Fruit fly (Drosophila melanogaster) whole organism, embryonic: ENCODE data around the gene Snm1.

Experiments
- Abd-B ChIP-seq: fragments of 200-800 bp; sonication (Bioruptor generic); optimal IDR thresholded peaks from 2 replicates; lab custom pipeline; 2018; ENCODE audit warnings: missing biosample characterization, mild to moderate bottlenecking, missing genetic modification characterization, moderate library complexity
- B-H1 ChIP-seq: fragments of 200-800 bp; sonication (Bioruptor generic); IDR thresholded peaks from 3 replicates; pipeline ENCODE4 v1.3.6; 2022; ENCODE audit warnings: missing biosample characterization, missing genetic modification characterization
- CG10209 ChIP-seq: fragments of 200-800 bp; sonication (Bioruptor generic); optimal IDR thresholded peaks from 3 replicates; lab custom pipeline; 2017; ENCODE audit warnings: missing biosample characterization, mild to moderate bottlenecking, missing genetic modification characterization, missing genetic modification reagents
- CG10366 ChIP-seq: fragments of 200-800 bp; sonication (Bioruptor generic); IDR thresholded peaks from 2 replicates; pipeline ENCODE4 v1.3.6; 2022; ENCODE audit warnings: missing biosample characterization, missing genetic modification characterization
- CG10565 ChIP-seq: fragments of 200-800 bp; sonication (Bioruptor generic); optimal IDR thresholded peaks from 3 replicates; lab custom pipeline; 2016; ENCODE audit warnings: missing biosample characterization, mild to moderate bottlenecking, missing genetic modification characterization
- CG11085 ChIP-seq: fragments of 200-800 bp; sonication (Bioruptor generic); IDR thresholded peaks from 2 replicates; pipeline ENCODE4 v1.3.6; 2022; ENCODE audit warnings: missing biosample characterization, missing genetic modification characterization
- CG11695 ChIP-seq: fragments of 200-800 bp; sonication (Bioruptor generic); IDR thresholded peaks from 3 replicates; pipeline ENCODE4 v1.3.6; 2022; ENCODE audit warnings: missing biosample characterization, missing genetic modification characterization
- CG13123 ChIP-seq: fragments of 200-800 bp; sonication (Bioruptor generic); optimal IDR thresholded peaks from 2 replicates; lab custom pipeline; 2016; ENCODE audit warnings: missing biosample characterization, missing genetic modification characterization
- CG15011 ChIP-seq: fragments of 200-800 bp; sonication (Bioruptor generic); optimal IDR thresholded peaks from 3 replicates; lab custom pipeline; 2018; ENCODE audit warnings: missing biosample characterization, mild to moderate bottlenecking, missing genetic modification characterization
- CG1529 ChIP-seq: fragments of 200-800 bp; sonication (Bioruptor generic); optimal IDR thresholded peaks from 3 replicates; lab custom pipeline; 2018; ENCODE audit warnings: missing biosample characterization, missing genetic modification characterization
- CG1647 ChIP-seq: fragments of 200-800 bp; sonication (Bioruptor generic); optimal IDR thresholded peaks from 3 replicates; lab custom pipeline; 2016; ENCODE audit warnings: missing biosample characterization, missing genetic modification characterization
- CG16815 ChIP-seq: fragments of 200-800 bp; sonication (Bioruptor generic); optimal IDR thresholded peaks from 3 replicates; lab custom pipeline; 2017; ENCODE audit warnings: missing biosample characterization, mild to moderate bottlenecking, missing genetic modification characterization
- CG2199 ChIP-seq: fragments of 200-800 bp; sonication (Bioruptor generic); IDR thresholded peaks from 3 replicates; pipeline ENCODE4 v1.3.6; 2022; ENCODE audit warnings: missing biosample characterization, missing genetic modification characterization
- CG2678 ChIP-seq: fragments of 200-800 bp; sonication (Bioruptor generic); optimal IDR thresholded peaks from 3 replicates; lab custom pipeline; 2019; ENCODE audit warnings: missing biosample characterization, mild to moderate bottlenecking, missing genetic modification characterization, moderate library complexity
- CG2712 ChIP-seq: fragments of 200-800 bp; optimal IDR thresholded peaks from 3 replicates; lab custom pipeline; 2019; ENCODE audit warnings: missing biosample characterization, mild to moderate bottlenecking, missing genetic modification characterization, moderate library complexity
- CG32532 ChIP-seq: fragments of 200-800 bp; sonication (Bioruptor generic); IDR thresholded peaks from 2 replicates; pipeline ENCODE4 v1.3.6; 2022; ENCODE audit warnings: missing biosample characterization, missing genetic modification characterization
- CG34224 ChIP-seq: fragments of 200-800 bp; sonication (Bioruptor generic); IDR thresholded peaks from 3 replicates; pipeline ENCODE4 v1.3.6; 2022; ENCODE audit warnings: missing biosample characterization, missing genetic modification characterization; ENCODE audit not compliant: partially characterized antibody
- CG34376 ChIP-seq: fragments of 200-800 bp; sonication (Bioruptor generic); optimal IDR thresholded peaks from 2 replicates; lab custom pipeline; 2018; ENCODE audit warnings: missing biosample characterization, mild to moderate bottlenecking, missing genetic modification characterization
- CG4282 ChIP-seq: fragments of 200-800 bp; sonication (Bioruptor generic); optimal IDR thresholded peaks from 2 replicates; lab custom pipeline; 2016; ENCODE audit warnings: missing biosample characterization, missing genetic modification characterization
- CG4328 ChIP-seq: fragments of 200-800 bp; sonication (Bioruptor generic); optimal IDR thresholded peaks from 3 replicates; lab custom pipeline; 2017; ENCODE audit warnings: missing biosample characterization, missing genetic modification reagents, missing genetic modification characterization
- CG6254 ChIP-seq: fragments of 200-800 bp; sonication (Bioruptor generic); optimal IDR thresholded peaks from 3 replicates; lab custom pipeline; 2017; ENCODE audit warnings: mild to moderate bottlenecking, missing biosample characterization, missing genetic modification reagents, missing genetic modification characterization
- CG6654 ChIP-seq: fragments of 200-800 bp; sonication (Bioruptor generic); optimal IDR thresholded peaks from 2 replicates; lab custom pipeline; 2017; ENCODE audit warnings: missing biosample characterization, mild to moderate bottlenecking, missing genetic modification characterization
- CG7786 ChIP-seq: fragments of 200-800 bp; sonication (Bioruptor generic); optimal IDR thresholded peaks from 2 replicates; lab custom pipeline; 2016; ENCODE audit warnings: missing biosample characterization, missing genetic modification characterization
- CoRest ChIP-seq: fragments of 200-800 bp; sonication (Bioruptor generic); optimal IDR thresholded peaks from 3 replicates; lab custom pipeline; 2018; ENCODE audit warnings: missing biosample characterization, mild to moderate bottlenecking, missing genetic modification characterization, moderate library complexity
- E2f1 ChIP-seq: fragments of 200-800 bp; sonication (Bioruptor generic); IDR thresholded peaks from 2 replicates; pipeline ENCODE4 v1.3.6; 2022; ENCODE audit warnings: missing biosample characterization, missing genetic modification characterization
- H15 ChIP-seq: fragments of 200-800 bp; sonication (Bioruptor generic); IDR thresholded peaks from 3 replicates; pipeline ENCODE4 v1.3.6; 2022; ENCODE audit warnings: missing biosample characterization, missing genetic modification characterization
- Hmr ChIP-seq: fragments of 200-800 bp; sonication (Bioruptor generic); optimal IDR thresholded peaks from 3 replicates; lab custom pipeline; 2017; ENCODE audit warnings: mild to moderate bottlenecking, missing biosample characterization, missing genetic modification reagents, missing genetic modification characterization
- Hr78 ChIP-seq, 2 experiments: fragments of 200-800 bp in 1 of 2; fragments of >200 bp in 1 of 2; sonication (Bioruptor generic) in 1 of 2; optimal IDR thresholded peaks; 2 replicates each; lab custom pipeline; 2017 to 2019; ENCODE audit warnings: missing biosample characterization in 2 of 2, missing genetic modification characterization in 2 of 2, mild to moderate bottlenecking in 1 of 2, moderate library complexity in 1 of 2
- NFAT ChIP-seq: fragments of 200-800 bp; sonication (Bioruptor generic); IDR thresholded peaks from 2 replicates; pipeline ENCODE4 v1.3.6; 2022; ENCODE audit warnings: missing biosample characterization, missing genetic modification characterization
- Optix ChIP-seq: fragments of 200-800 bp; sonication (Bioruptor generic); IDR thresholded peaks from 3 replicates; pipeline ENCODE4 v1.3.6; 2022; ENCODE audit warnings: missing biosample characterization, missing genetic modification characterization
- PHDP ChIP-seq: fragments of 200-800 bp; sonication (Bioruptor generic); optimal IDR thresholded peaks from 3 replicates; lab custom pipeline; 2018; ENCODE audit warnings: missing biosample characterization, mild to moderate bottlenecking, missing genetic modification characterization, moderate library complexity
- Vsx1 ChIP-seq: fragments of 200-800 bp; sonication (Bioruptor generic); optimal IDR thresholded peaks from 2 replicates; lab custom pipeline; 2017; ENCODE audit warnings: missing biosample characterization, mild to moderate bottlenecking, missing genetic modification characterization, missing genetic modification reagents
- br ChIP-seq: fragments of >200 bp; optimal IDR thresholded peaks from 2 replicates; lab custom pipeline; 2017
- cato ChIP-seq: fragments of 200-800 bp; sonication (Bioruptor generic); optimal IDR thresholded peaks from 2 replicates; lab custom pipeline; 2016; ENCODE audit warnings: missing biosample characterization, missing genetic modification characterization, borderline replicate concordance
- cg ChIP-seq: fragments of 200-800 bp; sonication (Bioruptor generic); optimal IDR thresholded peaks from 3 replicates; lab custom pipeline; 2019; ENCODE audit warnings: missing biosample characterization, mild to moderate bottlenecking, missing genetic modification characterization, moderate library complexity
- corto ChIP-seq: fragments of 200-800 bp; sonication (Bioruptor generic); optimal IDR thresholded peaks from 2 replicates; lab custom pipeline; 2016; ENCODE audit warnings: missing biosample characterization, mild to moderate bottlenecking, missing genetic modification characterization, moderate library complexity
- eve ChIP-seq, 2 experiments: fragments of >200 bp; optimal IDR thresholded peaks; 2 replicates each; lab custom pipeline; 2017; ENCODE audit warnings: missing biosample characterization in 2 of 2, missing genetic modification characterization in 2 of 2
- exex ChIP-seq: fragments of 200-800 bp; sonication (Bioruptor generic); optimal IDR thresholded peaks from 4 replicates; lab custom pipeline; 2018; ENCODE audit warnings: missing biosample characterization, mild to moderate bottlenecking, missing genetic modification characterization, moderate library complexity
- fd96Cb ChIP-seq: fragments of 200-800 bp; sonication (Bioruptor generic); optimal IDR thresholded peaks from 2 replicates; lab custom pipeline; 2018; ENCODE audit warnings: missing biosample characterization, mild to moderate bottlenecking, missing genetic modification characterization, moderate library complexity
- odd ChIP-seq: fragments of 200-800 bp; sonication (Bioruptor generic); optimal IDR thresholded peaks from 2 replicates; lab custom pipeline; 2017; ENCODE audit warnings: missing biosample characterization, mild to moderate bottlenecking, missing genetic modification characterization
- pb ChIP-seq: fragments of 200-800 bp; sonication (Bioruptor generic); optimal IDR thresholded peaks from 3 replicates; lab custom pipeline; 2016; ENCODE audit warnings: missing biosample characterization, missing genetic modification characterization
- prd ChIP-seq, 3 experiments: fragments of >200 bp in 2 of 3; fragments of 200-800 bp in 1 of 3; sonication (Bioruptor generic) in 1 of 3; optimal IDR thresholded peaks in 2 of 3; IDR thresholded peaks in 1 of 3; 2 replicates in 2 of 3; 3 replicates in 1 of 3; pipeline versions ENCODE4 v1.3.6 to Lab custom; 2017 to 2022; ENCODE audit warnings: missing biosample characterization in 1 of 3, missing genetic modification characterization in 1 of 3
- row ChIP-seq: fragments of 200-800 bp; sonication (Bioruptor generic); IDR thresholded peaks from 3 replicates; pipeline ENCODE4 v1.3.6; 2022; ENCODE audit warnings: missing biosample characterization, missing genetic modification characterization
- sens ChIP-seq: fragments of 200-800 bp; sonication (Bioruptor generic); peaks from one replicate; lab custom pipeline; 2016; ENCODE audit warnings: missing biosample characterization, missing genetic modification characterization
- sima ChIP-seq: fragments of 200-800 bp; sonication (Bioruptor generic); optimal IDR thresholded peaks from 2 replicates; lab custom pipeline; 2016; ENCODE audit warnings: missing biosample characterization, missing genetic modification characterization
- sna ChIP-seq: fragments of 200-800 bp; sonication (Bioruptor generic); IDR thresholded peaks from 2 replicates; pipeline ENCODE4 v1.3.6; 2022; ENCODE audit warnings: missing biosample characterization, missing genetic modification characterization; ENCODE audit not compliant: partially characterized antibody
- ssp ChIP-seq: fragments of 200-800 bp; sonication (Bioruptor generic); IDR thresholded peaks from 2 replicates; pipeline ENCODE4 v1.3.6; 2022; ENCODE audit warnings: missing biosample characterization, missing genetic modification characterization
- trem ChIP-seq: fragments of 200-800 bp; optimal IDR thresholded peaks from 3 replicates; lab custom pipeline; 2019; ENCODE audit warnings: missing biosample characterization, mild to moderate bottlenecking, missing genetic modification characterization, moderate library complexity
- ttk ChIP-seq: fragments of 200-800 bp; sonication (Bioruptor generic); IDR thresholded peaks from 2 replicates; pipeline ENCODE4 v2.1.2; 2022; ENCODE audit warnings: missing biosample characterization, missing genetic modification characterization
- twi ChIP-seq: fragments of 200-800 bp; optimal IDR thresholded peaks from 2 replicates; lab custom pipeline; 2019; ENCODE audit warnings: missing biosample characterization, mild to moderate bottlenecking, missing genetic modification characterization, moderate library complexity
- usp ChIP-seq: fragments of >200 bp; optimal IDR thresholded peaks from 2 replicates; lab custom pipeline; 2017; ENCODE audit warnings: missing biosample characterization, missing genetic modification characterization
- yki ChIP-seq: fragments of >200 bp; optimal IDR thresholded peaks from 3 replicates; lab custom pipeline; 2018

The Snm1 gene

dm6 chr3R:5564775-5565190, 9.9 kb downstream of the Snm1 start, which contains the start of the genes CG14671 and CG12746 (continued):
- TF ChIP-seq eve (GFP tag; optimal IDR thresholded peaks at IDR 0.05; lab: Kevin White, UChicago) = no peak
- no peak for TF ChIP-seq CG1647 (GFP tag; lab: Kevin White, UChicago)
- 0 out of 3 replicates have a peak, but pooled peaks have one; percentile 17 for TF ChIP-seq row (GFP tag; lab: Robert Waterston, UW)
- TF ChIP-seq odd (GFP tag; lab: Kevin White, UChicago) = no peak
- no peak for TF ChIP-seq B-H1 (GFP tag; lab: Robert Waterston, UW)
- TF ChIP-seq sna (GFP tag; lab: Robert Waterston, UW) = no peak
- no peak for TF ChIP-seq CG16815 (GFP tag; lab: Kevin White, UChicago)
- TF ChIP-seq CG32532 (GFP tag; lab: Robert Waterston, UW) = no peak
- TF ChIP-seq ttk = no peak
- TF ChIP-seq fd96Cb (tag; lab: Kevin White, UChicago) = no peak
- no peak for TF ChIP-seq Optix
- TF ChIP-seq Abd-B (GFP tag; lab: Kevin White, UChicago) = no peak
- no peak for TF ChIP-seq Hmr (GFP tag; lab: Kevin White, UChicago)
- TF ChIP-seq pb = no peak
- TF ChIP-seq CG10209 (GFP tag; lab: Kevin White, UChicago) = no peak
- TF ChIP-seq NFAT (GFP tag; lab: Robert Waterston, UW) = no peak
- TF ChIP-seq corto = no peak
- TF ChIP-seq CG11695 (GFP tag; lab: Robert Waterston, UW) = no peak
- TF ChIP-seq twi = no peak
- no peak for TF ChIP-seq ssp (GFP tag; lab: Robert Waterston, UW)
- TF ChIP-seq cato (GFP tag; lab: Kevin White, UChicago) = no peak
- peak; percentile 31 for TF ChIP-seq CG34376
- TF ChIP-seq CG1529 (GFP tag; lab: Kevin White, UChicago) = no peak
- TF ChIP-seq CG2199 (GFP tag; lab: Robert Waterston, UW) = no peak
- peak; percentile 13 for TF ChIP-seq CoRest
- peak; percentile 23 for TF ChIP-seq exex
- no peak for TF ChIP-seq yki (lab: Kevin White, UChicago)
- no peak for TF ChIP-seq CG6254
- no peak for TF ChIP-seq cg
- TF ChIP-seq CG10565 (GFP tag; lab: Kevin White, UChicago) = no peak
- TF ChIP-seq CG13123 (GFP tag; lab: Kevin White, UChicago) = no peak
- TF ChIP-seq PHDP = no peak
- no peak for TF ChIP-seq E2f1 (GFP tag; lab: Robert Waterston, UW)
- no peak for TF ChIP-seq CG4282 (GFP tag; lab: Kevin White, UChicago)
- TF ChIP-seq CG2678 (tag; lab: Kevin White, UChicago) = no peak
- TF ChIP-seq usp (GFP tag; lab: Kevin White, UChicago) = no peak
- TF ChIP-seq Vsx1 = no peak
- no peak for TF ChIP-seq CG11085 (GFP tag; lab: Robert Waterston, UW)
- 0 out of 3 replicates have a peak, but pooled peaks have one; percentile 27 for TF ChIP-seq CG34224 (GFP tag; lab: Robert Waterston, UW)
- peak; percentile 99 for TF ChIP-seq trem (tag; lab: Kevin White, UChicago)
- TF ChIP-seq Hr78 (GFP tag; optimal IDR thresholded peaks at IDR 0.05; lab: Kevin White, UChicago) = no peak
- no peak for TF ChIP-seq sima
- TF ChIP-seq CG4328 (GFP tag; lab: Kevin White, UChicago) = no peak
- TF ChIP-seq H15 = no peak
- no peak for TF ChIP-seq CG6654 (GFP tag; lab: Kevin White, UChicago)
- no peak for TF ChIP-seq br (lab: Kevin White, UChicago)
- no peak for TF ChIP-seq prd (optimal IDR thresholded peaks at IDR 0.05; lab: Kevin White, UChicago)
- TF ChIP-seq prd (GFP tag; IDR thresholded peaks at IDR 0.05; lab: Robert Waterston, UW) = no peak
- TF ChIP-seq sens (GFP tag; lab: Kevin White, UChicago) = peak; percentile 79
- TF ChIP-seq CG15011 = no peak
- no peak for TF ChIP-seq CG10366
- TF ChIP-seq CG7786 (GFP tag; lab: Kevin White, UChicago) = no peak
- TF ChIP-seq CG2712 (tag; lab: Kevin White, UChicago) = peak; percentile 39
